Fruit fly (Drosophila melanogaster): ENCODE measurements around the gene CG10365.

dm6 chr3R:23674369-23674768 is 48.8 kb upstream of the CG10365 start:
- TF ChIP-seq CG8478 (optimal IDR thresholded peaks at IDR 0.05) (no peak), psq (optimal IDR thresholded peaks at IDR 0.05) (no peak), usp (GFP tag; optimal IDR thresholded peaks at IDR 0.05) (no peak), pan (optimal IDR thresholded peaks at IDR 0.05) (no peak)
